Worm (Caenorhabditis elegans): ENCODE data around the gene F09E5.3.

Gene F09E5.3

ce11 chrII:5399201-5399600, 25.4 kb downstream of the F09E5.3 start, which contains the start of gene mog-5 (continued):
- TF ChIP-seq K09A11.1 (tag; optimal IDR thresholded peaks at IDR 0.05; ENCODE audit: insufficient read depth) = peak; percentile 82
- no peak for TF ChIP-seq hlh-30 (tag; optimal IDR thresholded peaks at IDR 0.05; ENCODE audit: insufficient read depth)
- TF ChIP-seq ztf-16 (tag; optimal IDR thresholded peaks at IDR 0.05) = peak; percentile 30
- TF ChIP-seq lim-6 (tag; optimal IDR thresholded peaks at IDR 0.05) = no peak
- peak; percentile 65 for TF ChIP-seq unc-42 (tag; optimal IDR thresholded peaks at IDR 0.05)
- TF ChIP-seq che-1 (tag; optimal IDR thresholded peaks at IDR 0.05) = peak; percentile 21
- no peak for TF ChIP-seq nhr-11 (tag; optimal IDR thresholded peaks at IDR 0.05)
- no peak for TF ChIP-seq ceh-6 (GFP tag; optimal IDR thresholded peaks at IDR 0.05)
- TF ChIP-seq pros-1 (tag; optimal IDR thresholded peaks at IDR 0.05) = no peak
- TF ChIP-seq ceh-22 (tag; optimal IDR thresholded peaks at IDR 0.05) = no peak
- no peak for TF ChIP-seq T23F11.4 (GFP tag; optimal IDR thresholded peaks at IDR 0.05)
- TF ChIP-seq ceh-14 (tag; optimal IDR thresholded peaks at IDR 0.05) = peak; percentile 43
- peak; percentile 69 for TF ChIP-seq ttx-3 (tag; optimal IDR thresholded peaks at IDR 0.05)
- TF ChIP-seq ceh-2 (tag; optimal IDR thresholded peaks at IDR 0.05) = peak; percentile 5
- TF ChIP-seq elt-2 (tag; optimal IDR thresholded peaks at IDR 0.05) = no peak
- peak; percentile 64 for TF ChIP-seq odd-2 (tag; optimal IDR thresholded peaks at IDR 0.05)
- no peak for TF ChIP-seq syd-9 (tag; optimal IDR thresholded peaks at IDR 0.05)
- TF ChIP-seq ets-4 (tag; optimal IDR thresholded peaks at IDR 0.05) = no peak
- TF ChIP-seq ahr-1 (tag; optimal IDR thresholded peaks at IDR 0.05) = no peak
- no peak for TF ChIP-seq hlh-6 (tag; optimal IDR thresholded peaks at IDR 0.05)
- no peak for TF ChIP-seq K02D7.2 (tag; optimal IDR thresholded peaks at IDR 0.05)
- no peak for TF ChIP-seq ceh-19 (GFP tag; optimal IDR thresholded peaks at IDR 0.05)
- no peak for TF ChIP-seq pag-3 (tag; optimal IDR thresholded peaks at IDR 0.05; ENCODE audit: borderline replicate concordance)
- TF ChIP-seq gmeb-2 (tag; optimal IDR thresholded peaks at IDR 0.05) = no peak
- TF ChIP-seq dve-1 (tag; optimal IDR thresholded peaks at IDR 0.05) = no peak

DNA sequence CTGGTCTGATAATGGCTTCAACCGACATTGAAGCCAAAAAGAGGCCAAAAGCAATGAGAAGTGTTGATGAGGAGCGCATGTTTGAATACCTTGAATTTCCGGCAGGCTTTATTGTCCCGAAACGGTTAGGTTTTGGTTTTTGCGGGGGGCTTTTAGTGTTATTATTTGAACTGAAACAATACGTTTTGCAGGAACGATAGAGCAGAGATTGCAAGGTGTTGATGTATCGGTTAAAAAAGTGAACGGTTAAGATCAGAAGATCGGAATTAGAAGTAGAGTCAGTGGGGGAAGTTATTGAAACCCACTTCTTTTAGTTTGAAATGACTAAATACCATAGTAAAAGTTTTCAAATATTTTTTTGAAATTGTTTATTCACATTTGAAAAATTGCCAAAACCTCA, 33.8 kb downstream of the F09E5.3 start, which contains the start of gene clec-141:
TSS of gene clec-141 (minus strand) at position 101 of the 400 bp plus-strand sequence.
- no peak for TF ChIP-seq ceh-19 (GFP tag; optimal IDR thresholded peaks at IDR 0.05)
- no peak for TF ChIP-seq ceh-22 (tag; optimal IDR thresholded peaks at IDR 0.05)
- no peak for TF ChIP-seq pha-4 (tag; optimal IDR thresholded peaks at IDR 0.05)
- no peak for TF ChIP-seq mec-3 (tag; optimal IDR thresholded peaks at IDR 0.05; ENCODE audit: borderline replicate concordance)
- no peak for TF ChIP-seq C08G9.2 (tag; optimal IDR thresholded peaks at IDR 0.05)
- TF ChIP-seq pax-1 (tag; optimal IDR thresholded peaks at IDR 0.05) = no peak
- TF ChIP-seq fkh-6 (tag; optimal IDR thresholded peaks at IDR 0.05) = no peak
- TF ChIP-seq hlh-30 (tag; optimal IDR thresholded peaks at IDR 0.05; ENCODE audit: insufficient read depth) = no peak
- TF ChIP-seq nhr-11 (tag; optimal IDR thresholded peaks at IDR 0.05) = no peak
- no peak for TF ChIP-seq tbx-2 (tag; optimal IDR thresholded peaks at IDR 0.05)
- TF ChIP-seq ceh-45 (GFP tag; IDR thresholded peaks at IDR 0.05) = no peak
- TF ChIP-seq hlh-15 (tag; optimal IDR thresholded peaks at IDR 0.05) = no peak
- no peak for TF ChIP-seq lin-11 (tag; optimal IDR thresholded peaks at IDR 0.05)
- TF ChIP-seq pros-1 (tag; optimal IDR thresholded peaks at IDR 0.05) = no peak

DNA sequence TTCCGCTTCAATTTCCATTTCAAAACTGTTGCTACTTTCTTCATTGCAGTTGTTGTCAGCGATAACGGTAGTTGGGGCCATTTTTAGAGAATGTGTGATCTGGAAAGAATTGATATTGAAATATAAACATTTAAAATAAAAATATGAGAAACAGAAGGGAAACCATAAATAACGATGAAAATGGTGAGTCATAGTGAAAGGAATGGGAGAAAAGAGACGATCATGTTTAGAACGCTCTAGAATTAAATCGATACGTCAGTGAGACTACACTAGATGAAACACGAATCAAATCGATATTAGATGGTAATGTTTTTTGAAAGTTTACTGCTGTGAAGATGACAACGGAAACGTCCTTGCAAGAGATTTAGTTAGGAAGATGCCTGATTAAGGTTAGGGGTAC, 35.1 kb downstream of the F09E5.3 start, which contains the start of the genes EEED8.12 and EEED8.4:
TSS of gene EEED8.12 (minus strand) at position 101 of the 400 bp plus-strand sequence.
TSS of gene EEED8.4 (plus strand) at position 396 of the 400 bp plus-strand sequence.
- no peak for TF ChIP-seq ttx-3 (tag; optimal IDR thresholded peaks at IDR 0.05)
- TF ChIP-seq gmeb-2 (tag; optimal IDR thresholded peaks at IDR 0.05) = no peak

DNA sequence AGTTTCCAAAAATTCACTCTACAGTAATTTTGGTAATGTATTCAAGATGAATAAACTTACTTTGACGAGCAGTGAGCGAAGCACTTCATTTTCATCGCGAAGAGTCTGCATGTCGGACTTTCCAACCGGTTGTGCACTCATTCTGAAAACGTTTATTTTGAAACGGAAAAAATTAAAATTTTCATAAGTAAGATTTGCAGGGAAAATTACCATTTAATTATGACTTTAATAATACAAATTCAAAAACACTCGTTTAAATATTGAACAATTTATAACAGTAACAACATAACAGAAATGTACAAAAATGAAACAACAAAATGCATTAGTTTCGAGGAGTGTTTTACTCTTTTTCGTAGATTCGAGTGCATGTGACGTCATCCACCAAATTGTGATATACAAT, 38.7 kb downstream of the F09E5.3 start, which contains the start of the genes EEED8.13 and EEED8.18:
TSS of gene EEED8.13 (minus strand) at position 101 of the 400 bp plus-strand sequence.
TSS of gene EEED8.18 (minus strand) at position 144 of the 400 bp plus-strand sequence.
- TF ChIP-seq gmeb-2 (tag; optimal IDR thresholded peaks at IDR 0.05) = no peak
- TF ChIP-seq pha-2 (tag; optimal IDR thresholded peaks at IDR 0.05) = no peak
- TF ChIP-seq eyg-1 (tag; optimal IDR thresholded peaks at IDR 0.05) = no peak
- TF ChIP-seq fax-1 (tag; optimal IDR thresholded peaks at IDR 0.05) = no peak
- no peak for TF ChIP-seq nfya-1 (tag; optimal IDR thresholded peaks at IDR 0.05)
- no peak for TF ChIP-seq syd-9 (tag; optimal IDR thresholded peaks at IDR 0.05)

All from whole organism, late embryonic.